Worm (Caenorhabditis elegans): ENCODE data around the gene Y64H9A.2.

DNA sequence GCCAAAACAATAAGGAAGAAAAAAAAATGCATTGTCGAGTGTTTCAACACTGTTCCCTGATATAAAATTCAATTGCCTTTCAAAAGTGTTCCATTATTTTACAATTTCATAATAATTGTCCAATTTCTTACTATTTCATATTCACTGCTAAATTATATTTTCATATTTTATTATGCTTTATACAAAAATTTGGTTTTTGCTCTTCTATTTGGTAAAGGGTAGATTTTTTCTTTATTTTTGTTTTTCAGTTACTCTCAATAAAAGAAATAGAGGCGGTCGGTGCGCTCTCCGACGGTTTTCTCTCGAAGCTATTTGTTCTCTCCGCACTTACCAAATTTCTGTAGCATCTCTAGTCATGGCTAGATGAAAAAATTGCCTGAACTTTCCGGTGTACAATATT, 26.2 kb upstream of the Y64H9A.2 start, which contains the start of gene sek-3:
- TF ChIP-seq efl-1 (GFP tag; optimal IDR thresholded peaks at IDR 0.05) (no peak), tbp1 (GFP tag; optimal IDR thresholded peaks at IDR 0.05) (no peak), ceh-40 (GFP tag; IDR thresholded peaks at IDR 0.05) (no peak), ceh-27 (GFP tag; optimal IDR thresholded peaks at IDR 0.05) (no peak), F52B5.7 (tag; optimal IDR thresholded peaks at IDR 0.05) (no peak), gei-17 (GFP tag; optimal IDR thresholded peaks at IDR 0.05) (no peak), lin-54 (GFP tag; optimal IDR thresholded peaks at IDR 0.05) (no peak), let-526 (GFP tag; IDR thresholded peaks at IDR 0.05) (no peak), hmg-1.2 (GFP tag; IDR thresholded peaks at IDR 0.05) (no peak), ztf-18 (tag; optimal IDR thresholded peaks at IDR 0.05) (no peak)

All from whole organism, young adult.